Fruit fly (Drosophila melanogaster) whole organism, prepupa: Measurements from ENCODE around the gene CycA.

Experiments used
- Blimp-1 ChIP-seq: fragments of 200-800 bp; sonication (Bioruptor generic); optimal IDR thresholded peaks from 3 replicates; lab custom pipeline; 2017; ENCODE audit warnings: missing biosample characterization, missing genetic modification characterization, mild to moderate bottlenecking, moderate library complexity, missing genetic modification reagents
- CG10669 ChIP-seq: fragments of 200-800 bp; sonication (Bioruptor generic); optimal IDR thresholded peaks from 3 replicates; lab custom pipeline; 2018; ENCODE audit warnings: missing biosample characterization, mild to moderate bottlenecking, missing genetic modification characterization, moderate library complexity
- CG11294 ChIP-seq: fragments of 200-800 bp; sonication (Bioruptor generic); IDR thresholded peaks from 2 replicates; pipeline ENCODE4 v1.3.6; 2022; ENCODE audit warnings: missing biosample characterization, missing genetic modification characterization
- CG11762 ChIP-seq: fragments of 200-800 bp; sonication (Bioruptor generic); optimal IDR thresholded peaks from 3 replicates; lab custom pipeline; 2016; ENCODE audit warnings: missing biosample characterization, missing genetic modification characterization; ENCODE audit not compliant: insufficient read depth
- CG11902 ChIP-seq: fragments of 200-800 bp; sonication (Bioruptor generic); optimal IDR thresholded peaks from 3 replicates; lab custom pipeline; 2016; ENCODE audit warnings: missing biosample characterization, missing genetic modification characterization
- CG1621 ChIP-seq: fragments of 200-800 bp; sonication (Bioruptor generic); optimal IDR thresholded peaks from 3 replicates; lab custom pipeline; 2018; ENCODE audit warnings: missing biosample characterization, mild to moderate bottlenecking, missing genetic modification characterization
- CG3032 ChIP-seq: fragments of 200-800 bp; optimal IDR thresholded peaks from 2 replicates; lab custom pipeline; 2019; ENCODE audit warnings: missing biosample characterization, mild to moderate bottlenecking, missing genetic modification characterization, moderate library complexity
- CG31627 ChIP-seq: fragments of 200-800 bp; sonication (Bioruptor generic); optimal IDR thresholded peaks from 3 replicates; lab custom pipeline; 2016; ENCODE audit warnings: missing biosample characterization, missing genetic modification characterization
- CG34406 ChIP-seq: fragments of 200-800 bp; sonication (Bioruptor generic); optimal IDR thresholded peaks from 3 replicates; lab custom pipeline; 2016; ENCODE audit warnings: missing biosample characterization, missing genetic modification characterization
- CG6163 ChIP-seq: fragments of 200-800 bp; sonication (Bioruptor generic); IDR thresholded peaks from 3 replicates; pipeline ENCODE4 v1.3.6; 2022; ENCODE audit warnings: missing biosample characterization, missing genetic modification characterization
- CG6792 ChIP-seq: fragments of 200-800 bp; sonication (Bioruptor generic); optimal IDR thresholded peaks from 3 replicates; lab custom pipeline; 2016; ENCODE audit warnings: missing biosample characterization, missing genetic modification characterization
- CG6808 ChIP-seq: fragments of 200-800 bp; sonication (Bioruptor generic); optimal IDR thresholded peaks from 3 replicates; lab custom pipeline; 2017; ENCODE audit warnings: missing biosample characterization, missing genetic modification characterization, mild to moderate bottlenecking, moderate library complexity, missing genetic modification reagents
- CG6854 ChIP-seq: fragments of 200-800 bp; sonication (Bioruptor generic); optimal IDR thresholded peaks from 2 replicates; lab custom pipeline; 2017; ENCODE audit warnings: missing biosample characterization, mild to moderate bottlenecking, missing genetic modification characterization
- CG8119 ChIP-seq: fragments of 200-800 bp; sonication (Bioruptor generic); IDR thresholded peaks from 3 replicates; pipeline ENCODE4 v1.3.6; 2022; ENCODE audit warnings: missing biosample characterization, missing genetic modification characterization
- CG8319 ChIP-seq: fragments of 200-800 bp; sonication (Bioruptor generic); optimal IDR thresholded peaks from 3 replicates; lab custom pipeline; 2016; ENCODE audit warnings: missing biosample characterization, missing genetic modification characterization
- CG9139 ChIP-seq: fragments of 200-800 bp; sonication (Bioruptor generic); optimal IDR thresholded peaks from 3 replicates; lab custom pipeline; 2017; ENCODE audit warnings: missing biosample characterization, mild to moderate bottlenecking, missing genetic modification characterization
- Eip75B ChIP-seq: fragments of 200-800 bp; sonication (Bioruptor generic); optimal IDR thresholded peaks from 3 replicates; lab custom pipeline; 2016; ENCODE audit warnings: missing biosample characterization, missing genetic modification characterization
- Eip78C ChIP-seq: fragments of 200-800 bp; sonication (Bioruptor generic); peaks from one replicate; lab custom pipeline; 2016; ENCODE audit warnings: missing biosample characterization, missing genetic modification characterization
- Eip93F ChIP-seq: fragments of 200-800 bp; sonication (Bioruptor generic); optimal IDR thresholded peaks from 2 replicates; lab custom pipeline; 2016; ENCODE audit warnings: missing biosample characterization, mild to moderate bottlenecking, missing genetic modification characterization
- Ets21C ChIP-seq: fragments of 200-800 bp; sonication (Bioruptor generic); optimal IDR thresholded peaks from 3 replicates; lab custom pipeline; 2016; ENCODE audit warnings: missing biosample characterization, missing genetic modification characterization
- Gug ChIP-seq: fragments of 200-800 bp; sonication (Bioruptor generic); IDR thresholded peaks from 2 replicates; pipeline ENCODE4 v1.3.6; 2022; ENCODE audit warnings: missing biosample characterization, missing genetic modification characterization
- Hr38 ChIP-seq: sonication (Bioruptor generic); optimal IDR thresholded peaks from 2 replicates; lab custom pipeline; 2016; ENCODE audit warnings: missing biosample characterization, missing genetic modification characterization
- OdsH ChIP-seq: fragments of 200-800 bp; sonication (Bioruptor generic); optimal IDR thresholded peaks from 3 replicates; lab custom pipeline; 2016; ENCODE audit warnings: missing biosample characterization, missing genetic modification characterization
- Smox ChIP-seq: fragments of 200-800 bp; sonication (Bioruptor generic); optimal IDR thresholded peaks from 3 replicates; lab custom pipeline; 2016; ENCODE audit warnings: missing biosample characterization, missing genetic modification characterization
- Sox102F ChIP-seq: fragments of 200-800 bp; sonication (Bioruptor generic); optimal IDR thresholded peaks from 2 replicates; lab custom pipeline; 2016; ENCODE audit warnings: missing biosample characterization, mild to moderate bottlenecking, missing genetic modification characterization
- Sox14 ChIP-seq: fragments of 200-800 bp; sonication (Bioruptor generic); optimal IDR thresholded peaks from 3 replicates; lab custom pipeline; 2016; ENCODE audit warnings: missing biosample characterization, missing genetic modification characterization
- acj6 ChIP-seq: fragments of 200-800 bp; sonication (Bioruptor generic); optimal IDR thresholded peaks from 3 replicates; lab custom pipeline; 2016; ENCODE audit warnings: missing biosample characterization, missing genetic modification characterization
- cyc ChIP-seq: fragments of 200-800 bp; sonication (Bioruptor generic); optimal IDR thresholded peaks from 3 replicates; lab custom pipeline; 2016; ENCODE audit warnings: missing biosample characterization, missing genetic modification characterization
- dac ChIP-seq: fragments of 200-800 bp; sonication (Bioruptor generic); optimal IDR thresholded peaks from 2 replicates; lab custom pipeline; 2017; ENCODE audit warnings: missing biosample characterization, mild to moderate bottlenecking, missing genetic modification characterization
- dsx ChIP-seq: fragments of 200-800 bp; optimal IDR thresholded peaks from 3 replicates; lab custom pipeline; 2019; ENCODE audit warnings: missing biosample characterization, mild to moderate bottlenecking, missing genetic modification characterization, moderate library complexity; ENCODE audit not compliant: poor library complexity, severe bottlenecking
- esn ChIP-seq: fragments of 200-800 bp; sonication (Bioruptor generic); optimal IDR thresholded peaks from 2 replicates; lab custom pipeline; 2016; ENCODE audit warnings: missing biosample characterization, mild to moderate bottlenecking, missing genetic modification characterization, moderate library complexity
- fd59A ChIP-seq: fragments of 200-800 bp; sonication (Bioruptor generic); optimal IDR thresholded peaks from 2 replicates; lab custom pipeline; 2017; ENCODE audit warnings: missing biosample characterization, mild to moderate bottlenecking, missing genetic modification characterization, missing genetic modification reagents
- fkh ChIP-seq: fragments of 200-800 bp; sonication (Bioruptor generic); optimal IDR thresholded peaks from 3 replicates; lab custom pipeline; 2017; ENCODE audit warnings: missing biosample characterization, mild to moderate bottlenecking, missing genetic modification characterization, moderate library complexity
- lz ChIP-seq: fragments of 200-800 bp; sonication (Bioruptor generic); optimal IDR thresholded peaks from 3 replicates; lab custom pipeline; 2016; ENCODE audit warnings: missing biosample characterization, missing genetic modification characterization
- net ChIP-seq: fragments of 200-800 bp; sonication (Bioruptor generic); optimal IDR thresholded peaks from 3 replicates; lab custom pipeline; 2016; ENCODE audit warnings: missing biosample characterization, missing genetic modification characterization
- pdm3 ChIP-seq: fragments of 200-800 bp; sonication (Bioruptor generic); optimal IDR thresholded peaks from 3 replicates; lab custom pipeline; 2016; ENCODE audit warnings: missing biosample characterization, missing genetic modification characterization
- spab ChIP-seq: fragments of 200-800 bp; sonication (Bioruptor generic); optimal IDR thresholded peaks from 2 replicates; lab custom pipeline; 2017; ENCODE audit warnings: missing biosample characterization, mild to moderate bottlenecking, missing genetic modification characterization, missing genetic modification reagents
- svp ChIP-seq: fragments of 200-800 bp; sonication (Bioruptor generic); peaks from one replicate; lab custom pipeline; 2016; ENCODE audit warnings: missing biosample characterization, missing genetic modification characterization
- vri ChIP-seq: fragments of 200-800 bp; sonication (Bioruptor generic); optimal IDR thresholded peaks from 3 replicates; lab custom pipeline; 2016; ENCODE audit warnings: missing biosample characterization, mild to moderate bottlenecking, missing genetic modification characterization

Gene CycA

DNA sequence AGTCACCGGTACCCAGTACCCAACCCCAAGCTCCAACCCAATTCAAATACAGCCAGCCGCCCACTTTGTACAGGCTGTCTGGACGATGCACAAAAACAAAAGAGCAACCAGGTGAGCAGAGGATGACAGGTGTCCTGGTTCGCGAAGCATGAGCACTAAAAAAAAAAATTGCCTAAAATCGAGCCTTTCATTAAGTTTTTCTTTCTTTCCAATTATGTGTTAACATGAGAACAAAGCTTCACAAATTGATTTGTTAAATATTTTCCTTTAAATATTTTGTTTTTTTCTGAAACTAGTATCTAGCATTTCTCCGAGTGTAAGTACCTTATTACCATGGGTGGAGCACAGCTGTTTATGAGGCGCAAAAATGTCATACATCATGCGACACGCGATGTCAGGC lies 41.4 kb upstream of the CycA start (continued):
- TF ChIP-seq acj6 (GFP tag; lab: Kevin White, UChicago), result peak; percentile 1
- TF ChIP-seq CG6163 (GFP tag; lab: Robert Waterston, UW), result peak; percentile 56; the same call in 1 of the 3 replicates
- no peak for TF ChIP-seq Eip75B
- peak; percentile 15 for TF ChIP-seq cyc (GFP tag; lab: Kevin White, UChicago)
- no peak for TF ChIP-seq CG11902 (GFP tag; lab: Kevin White, UChicago)
- TF ChIP-seq Gug (GFP tag; lab: Robert Waterston, UW), result peak; percentile 23; the same call in 1 of the 2 replicates
- TF ChIP-seq Sox102F (GFP tag; lab: Kevin White, UChicago), result no peak
- TF ChIP-seq spab (GFP tag; lab: Kevin White, UChicago), result no peak
- no peak for TF ChIP-seq Sox14
- 0 out of 3 replicates have a peak, but pooled peaks have one; percentile 42 for TF ChIP-seq CG8119 (GFP tag; lab: Robert Waterston, UW)
- no peak for TF ChIP-seq Hr38 (GFP tag; lab: Kevin White, UChicago)
- TF ChIP-seq lz (GFP tag; lab: Kevin White, UChicago), result no peak
- TF ChIP-seq pdm3 (GFP tag; lab: Kevin White, UChicago), result peak; percentile 17
- no peak for TF ChIP-seq Eip93F (GFP tag; lab: Kevin White, UChicago)
- TF ChIP-seq CG9139, result no peak
- TF ChIP-seq esn (GFP tag; lab: Kevin White, UChicago), result no peak
- peak; percentile 61 for TF ChIP-seq svp (GFP tag; lab: Kevin White, UChicago)
- TF ChIP-seq dac (GFP tag; lab: Kevin White, UChicago), result no peak
- no peak for TF ChIP-seq vri (GFP tag; lab: Kevin White, UChicago)
- TF ChIP-seq CG3032 (tag; lab: Kevin White, UChicago), result peak; percentile 7
- peak; percentile 12 for TF ChIP-seq OdsH (GFP tag; lab: Kevin White, UChicago)
- TF ChIP-seq CG6808 (GFP tag; lab: Kevin White, UChicago), result no peak
- no peak for TF ChIP-seq CG11294
- TF ChIP-seq fd59A (GFP tag; lab: Kevin White, UChicago), result no peak
- peak; percentile 35 for TF ChIP-seq CG10669 (GFP tag; lab: Kevin White, UChicago)
- TF ChIP-seq Blimp-1 (GFP tag; lab: Kevin White, UChicago), result no peak
- TF ChIP-seq CG6792 (GFP tag; lab: Kevin White, UChicago), result no peak
- no peak for TF ChIP-seq CG6854 (GFP tag; lab: Kevin White, UChicago)
- TF ChIP-seq CG1621 (tag; lab: Kevin White, UChicago), result no peak
- TF ChIP-seq Eip78C (GFP tag; lab: Kevin White, UChicago), result peak; percentile 78
- TF ChIP-seq CG11762 (GFP tag; lab: Kevin White, UChicago), result no peak
- TF ChIP-seq dsx (GFP tag; lab: Kevin White, UChicago), result no peak
- TF ChIP-seq Smox (GFP tag; lab: Kevin White, UChicago), result peak; percentile 17
- TF ChIP-seq net (GFP tag; lab: Kevin White, UChicago), result no peak
- TF ChIP-seq CG31627 (GFP tag; lab: Kevin White, UChicago), result no peak
- no peak for TF ChIP-seq CG8319 (GFP tag; lab: Kevin White, UChicago)
- no peak for TF ChIP-seq Ets21C (GFP tag; lab: Kevin White, UChicago)
- TF ChIP-seq CG34406, result no peak

DNA sequence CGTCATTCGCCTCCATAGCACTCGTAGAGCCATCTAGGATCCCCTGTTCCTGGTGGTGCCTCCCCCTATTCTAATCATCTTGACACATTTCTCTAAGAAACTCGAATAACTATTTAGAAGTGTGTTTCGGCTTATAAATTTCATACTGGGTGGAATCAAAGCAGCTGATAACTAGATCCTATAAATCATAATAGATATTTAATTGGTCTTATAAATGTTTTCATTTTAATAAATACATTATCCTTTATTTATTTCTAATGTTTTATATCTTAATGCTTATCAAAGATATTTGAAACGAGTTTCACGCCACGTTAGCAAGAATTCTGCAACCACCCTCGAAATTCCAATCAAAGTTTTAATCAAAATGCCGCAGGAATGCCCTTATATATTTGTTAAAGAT lies 37.8 kb upstream of the CycA start, which contains the start of gene CG5906:
Gene CG5906, minus strand, starts transcription at position 101 of the 400 bp plus-strand sequence.
- TF ChIP-seq fkh (GFP tag; lab: Kevin White, UChicago), result no peak
- no peak for TF ChIP-seq svp (GFP tag; lab: Kevin White, UChicago)
- no peak for TF ChIP-seq CG1621 (tag; lab: Kevin White, UChicago)
- no peak for TF ChIP-seq Blimp-1 (GFP tag; lab: Kevin White, UChicago)
- no peak for TF ChIP-seq esn (GFP tag; lab: Kevin White, UChicago)
